Fruit fly (Drosophila melanogaster) whole organism, embryonic: Measurements from ENCODE around the gene CG16758.
A peak's percentile ranks its signal among the peaks of the same experiment; 100 is the strongest.

Source experiments
- Abd-B ChIP-seq: fragments of 200-800 bp; sonication (Bioruptor generic); optimal IDR thresholded peaks from 2 replicates; lab custom pipeline; 2018; ENCODE audit warnings: missing biosample characterization, mild to moderate bottlenecking, missing genetic modification characterization, moderate library complexity
- Atf-2 ChIP-seq: fragments of 200-800 bp; sonication (Bioruptor generic); optimal IDR thresholded peaks from 2 replicates; lab custom pipeline; 2016; ENCODE audit warnings: missing biosample characterization, missing genetic modification characterization
- CG10543 ChIP-seq: fragments of 200-800 bp; sonication (Bioruptor generic); optimal IDR thresholded peaks from 3 replicates; lab custom pipeline; 2017; ENCODE audit warnings: missing biosample characterization, mild to moderate bottlenecking, missing genetic modification characterization, moderate library complexity
- CG10654 ChIP-seq: fragments of 200-800 bp; sonication (Bioruptor generic); optimal IDR thresholded peaks from 2 replicates; lab custom pipeline; 2016; ENCODE audit warnings: missing biosample characterization, missing genetic modification characterization
- CG10979 ChIP-seq: fragments of 200-800 bp; sonication (Bioruptor generic); optimal IDR thresholded peaks from 2 replicates; lab custom pipeline; 2018; ENCODE audit warnings: missing biosample characterization, mild to moderate bottlenecking, missing genetic modification characterization, moderate library complexity
- CG11695 ChIP-seq: fragments of 200-800 bp; sonication (Bioruptor generic); IDR thresholded peaks from 3 replicates; pipeline ENCODE4 v1.3.6; 2022; ENCODE audit warnings: missing biosample characterization, missing genetic modification characterization
- CG12391 ChIP-seq: fragments of 200-800 bp; sonication (Bioruptor generic); optimal IDR thresholded peaks from 3 replicates; lab custom pipeline; 2018; ENCODE audit warnings: missing biosample characterization, mild to moderate bottlenecking, missing genetic modification characterization, moderate library complexity
- CG17912 ChIP-seq: fragments of 200-800 bp; sonication (Bioruptor generic); optimal IDR thresholded peaks from 2 replicates; lab custom pipeline; 2018; ENCODE audit warnings: missing biosample characterization, mild to moderate bottlenecking, missing genetic modification characterization
- CG18599 ChIP-seq: fragments of 200-800 bp; sonication (Bioruptor generic); optimal IDR thresholded peaks from 3 replicates; lab custom pipeline; 2017; ENCODE audit warnings: missing biosample characterization, missing genetic modification characterization, mild to moderate bottlenecking, moderate library complexity, missing genetic modification reagents
- CG2202 ChIP-seq: fragments of 200-800 bp; sonication (Bioruptor generic); optimal IDR thresholded peaks from 2 replicates; lab custom pipeline; 2018; ENCODE audit warnings: missing biosample characterization, mild to moderate bottlenecking, missing genetic modification characterization
- CG32532 ChIP-seq: fragments of 200-800 bp; sonication (Bioruptor generic); IDR thresholded peaks from 2 replicates; pipeline ENCODE4 v1.3.6; 2022; ENCODE audit warnings: missing biosample characterization, missing genetic modification characterization
- CG32772 ChIP-seq: fragments of 200-800 bp; sonication (Bioruptor generic); IDR thresholded peaks from 2 replicates; pipeline ENCODE4 v1.3.6; 2022; ENCODE audit warnings: missing biosample characterization, missing genetic modification characterization
- CG3281 ChIP-seq: fragments of 200-800 bp; sonication (Bioruptor generic); optimal IDR thresholded peaks from 3 replicates; lab custom pipeline; 2017; ENCODE audit warnings: missing biosample characterization, mild to moderate bottlenecking, missing genetic modification characterization
- CG33213 ChIP-seq: fragments of 200-800 bp; sonication (Bioruptor generic); optimal IDR thresholded peaks from 3 replicates; lab custom pipeline; 2016; ENCODE audit warnings: missing biosample characterization, missing genetic modification characterization
- CG4328 ChIP-seq: fragments of 200-800 bp; sonication (Bioruptor generic); optimal IDR thresholded peaks from 3 replicates; lab custom pipeline; 2017; ENCODE audit warnings: missing biosample characterization, missing genetic modification reagents, missing genetic modification characterization
- CG4360 ChIP-seq: fragments of 200-800 bp; sonication (Bioruptor generic); IDR thresholded peaks from 2 replicates; pipeline ENCODE4 v1.3.6; 2022; ENCODE audit warnings: missing biosample characterization, missing genetic modification characterization
- CG6254 ChIP-seq: fragments of 200-800 bp; sonication (Bioruptor generic); optimal IDR thresholded peaks from 3 replicates; lab custom pipeline; 2017; ENCODE audit warnings: mild to moderate bottlenecking, missing biosample characterization, missing genetic modification reagents, missing genetic modification characterization
- CG6765 ChIP-seq: fragments of 200-800 bp; sonication (Bioruptor generic); optimal IDR thresholded peaks from 3 replicates; lab custom pipeline; 2017; ENCODE audit warnings: missing biosample characterization, mild to moderate bottlenecking, missing genetic modification characterization
- CG9727 ChIP-seq: fragments of 200-800 bp; sonication (Bioruptor generic); optimal IDR thresholded peaks from 3 replicates; lab custom pipeline; 2017; ENCODE audit warnings: missing biosample characterization, mild to moderate bottlenecking, missing genetic modification characterization
- Fer1 ChIP-seq: fragments of 200-800 bp; sonication (Bioruptor generic); optimal IDR thresholded peaks from 2 replicates; lab custom pipeline; 2017; ENCODE audit warnings: missing biosample characterization, mild to moderate bottlenecking, missing genetic modification characterization
- Fer3 ChIP-seq: fragments of 200-800 bp; sonication (Bioruptor generic); optimal IDR thresholded peaks from 2 replicates; lab custom pipeline; 2018; ENCODE audit warnings: missing biosample characterization, mild to moderate bottlenecking, missing genetic modification characterization, moderate library complexity
- GATAe ChIP-seq: fragments of 200-800 bp; sonication (Bioruptor generic); conservative IDR thresholded peaks from 2 replicates; pipeline ENCODE4 v1.3.6; 2022; ENCODE audit warnings: missing biosample characterization, missing genetic modification characterization
- Hand ChIP-seq: fragments of 200-800 bp; sonication (Bioruptor generic); optimal IDR thresholded peaks from 2 replicates; lab custom pipeline; 2017; ENCODE audit warnings: mild to moderate bottlenecking, missing biosample characterization, missing genetic modification reagents, missing genetic modification characterization
- Hmr ChIP-seq: fragments of 200-800 bp; sonication (Bioruptor generic); optimal IDR thresholded peaks from 3 replicates; lab custom pipeline; 2017; ENCODE audit warnings: mild to moderate bottlenecking, missing biosample characterization, missing genetic modification reagents, missing genetic modification characterization
- Lhr ChIP-seq: fragments of 200-800 bp; sonication (Bioruptor generic); optimal IDR thresholded peaks from 3 replicates; lab custom pipeline; 2017; ENCODE audit warnings: mild to moderate bottlenecking, missing biosample characterization, missing genetic modification reagents, missing genetic modification characterization
- MESR4 ChIP-seq: fragments of 200-800 bp; sonication (Bioruptor generic); optimal IDR thresholded peaks from 2 replicates; lab custom pipeline; 2018; ENCODE audit warnings: missing biosample characterization, mild to moderate bottlenecking, missing genetic modification characterization, moderate library complexity
- Meics ChIP-seq: fragments of 200-800 bp; sonication (Bioruptor generic); optimal IDR thresholded peaks from 2 replicates; lab custom pipeline; 2017; ENCODE audit warnings: missing biosample characterization, mild to moderate bottlenecking, missing genetic modification characterization
- Rfx ChIP-seq: fragments of 200-800 bp; sonication (Bioruptor generic); IDR thresholded peaks from 2 replicates; pipeline ENCODE4 v1.3.6; 2022; ENCODE audit warnings: missing biosample characterization, missing genetic modification characterization
- Usf ChIP-seq: fragments of 200-800 bp; sonication (Bioruptor generic); optimal IDR thresholded peaks from 2 replicates; lab custom pipeline; 2017; ENCODE audit warnings: missing genotype, missing biosample characterization, missing genetic modification characterization
- amos ChIP-seq: fragments of 200-800 bp; sonication (Bioruptor generic); IDR thresholded peaks from 2 replicates; pipeline ENCODE4 v1.3.6; 2022; ENCODE audit warnings: missing biosample characterization, missing genetic modification characterization; ENCODE audit not compliant: partially characterized antibody
- ash1 ChIP-seq: fragments of 200-800 bp; sonication (Bioruptor generic); optimal IDR thresholded peaks from 2 replicates; lab custom pipeline; 2018; ENCODE audit warnings: missing biosample characterization, mild to moderate bottlenecking, missing genetic modification characterization
- ato ChIP-seq: fragments of 200-800 bp; sonication (Bioruptor generic); IDR thresholded peaks from 2 replicates; pipeline ENCODE4 v1.3.6; 2022; ENCODE audit warnings: missing biosample characterization, missing genetic modification characterization; ENCODE audit not compliant: partially characterized antibody
- br ChIP-seq: fragments of >200 bp; optimal IDR thresholded peaks from 2 replicates; lab custom pipeline; 2017
- dysf ChIP-seq: fragments of 200-800 bp; sonication (Bioruptor generic); IDR thresholded peaks from 3 replicates; pipeline ENCODE4 v1.3.6; 2022; ENCODE audit warnings: missing biosample characterization, missing genetic modification characterization
- fd102C ChIP-seq: fragments of 200-800 bp; sonication (Bioruptor generic); optimal IDR thresholded peaks from 2 replicates; lab custom pipeline; 2018; ENCODE audit warnings: missing biosample characterization, mild to moderate bottlenecking, missing genetic modification characterization, moderate library complexity
- gem ChIP-seq: fragments of 200-800 bp; sonication (Bioruptor generic); optimal IDR thresholded peaks from 2 replicates; lab custom pipeline; 2019; ENCODE audit warnings: missing biosample characterization, mild to moderate bottlenecking, missing genetic modification characterization, moderate library complexity
- gro ChIP-seq: fragments of 200-800 bp; sonication (Bioruptor generic); optimal IDR thresholded peaks from 2 replicates; lab custom pipeline; 2016; ENCODE audit warnings: missing biosample characterization, missing genetic modification characterization
- klu ChIP-seq: fragments of 200-800 bp; sonication (Bioruptor generic); IDR thresholded peaks from 2 replicates; pipeline ENCODE4 v1.3.6; 2022; ENCODE audit warnings: missing biosample characterization, missing genetic modification characterization
- luna ChIP-seq: fragments of 200-800 bp; sonication (Bioruptor generic); optimal IDR thresholded peaks from 2 replicates; lab custom pipeline; 2016; ENCODE audit warnings: missing biosample characterization, missing genetic modification characterization
- mld ChIP-seq: fragments of 200-800 bp; sonication (Bioruptor generic); IDR thresholded peaks from 3 replicates; pipeline ENCODE4 v1.3.6; 2022; ENCODE audit warnings: missing biosample characterization, missing genetic modification characterization; ENCODE audit not compliant: partially characterized antibody
- onecut ChIP-seq: fragments of 200-800 bp; sonication (Bioruptor generic); IDR thresholded peaks from 2 replicates; pipeline ENCODE4 v1.3.6; 2022; ENCODE audit warnings: missing biosample characterization, missing genetic modification characterization
- row ChIP-seq: fragments of 200-800 bp; sonication (Bioruptor generic); IDR thresholded peaks from 3 replicates; pipeline ENCODE4 v1.3.6; 2022; ENCODE audit warnings: missing biosample characterization, missing genetic modification characterization
- sd ChIP-seq: fragments of 200-800 bp; sonication (Bioruptor generic); optimal IDR thresholded peaks from 3 replicates; lab custom pipeline; 2018; ENCODE audit warnings: missing biosample characterization, mild to moderate bottlenecking, missing genetic modification characterization, moderate library complexity
- slbo ChIP-seq: fragments of 200-800 bp; sonication (Bioruptor generic); IDR thresholded peaks from 2 replicates; pipeline ENCODE4 v1.3.6; 2022; ENCODE audit warnings: missing biosample characterization, missing genetic modification characterization
- tup ChIP-seq: fragments of 200-800 bp; sonication (Bioruptor generic); optimal IDR thresholded peaks from 2 replicates; lab custom pipeline; 2016; ENCODE audit warnings: missing biosample characterization, mild to moderate bottlenecking, missing genetic modification characterization, moderate library complexity
- vnd ChIP-seq: fragments of 200-800 bp; sonication (Bioruptor generic); IDR thresholded peaks from 3 replicates; pipeline ENCODE4 v1.3.6; 2022; ENCODE audit warnings: missing biosample characterization, missing genetic modification characterization; ENCODE audit not compliant: partially characterized antibody
- wor ChIP-seq: fragments of 200-800 bp; sonication (Bioruptor generic); IDR thresholded peaks from 2 replicates; pipeline ENCODE4 v1.3.6; 2022; ENCODE audit warnings: missing biosample characterization, missing genetic modification characterization
- zen2 ChIP-seq: fragments of 200-800 bp; sonication (Bioruptor generic); IDR thresholded peaks from 3 replicates; pipeline ENCODE4 v1.3.6; 2022; ENCODE audit warnings: missing biosample characterization, missing genetic modification characterization; ENCODE audit not compliant: partially characterized antibody

The CG16758 gene

dm6 chr3L:2531386-2532176, 28.2 kb upstream of the CG16758 start (continued):
- TF ChIP-seq Abd-B (GFP tag; lab: Kevin White, UChicago) (peak; percentile 44), wor (peak; percentile 35; the same call in 1 of the 2 replicates), ash1 (GFP tag; lab: Kevin White, UChicago) (no peak), Usf (peak; percentile 50), slbo (GFP tag; lab: Robert Waterston, UW) (peak; percentile 93), mld (no peak), Fer3 (tag; lab: Kevin White, UChicago) (peak; percentile 52), gro (GFP tag; lab: Kevin White, UChicago) (peak; percentile 76), Lhr (GFP tag; lab: Kevin White, UChicago) (peak; percentile 81), CG10654 (GFP tag; lab: Kevin White, UChicago) (peak; percentile 69), Hand (GFP tag; lab: Kevin White, UChicago) (peak; percentile 22), ato (GFP tag; lab: Robert Waterston, UW) (no peak), GATAe (GFP tag; lab: Robert Waterston, UW) (no peak), fd102C (no peak), Hmr (peak; percentile 73), onecut (GFP tag; lab: Robert Waterston, UW) (peak; percentile 5), CG32772 (GFP tag; lab: Robert Waterston, UW) (peak; percentile 68), CG33213 (GFP tag; lab: Kevin White, UChicago) (peak; percentile 80), CG4360 (GFP tag; lab: Robert Waterston, UW) (no peak; the same call in 1 of the 2 replicates), CG12391 (tag; lab: Kevin White, UChicago) (peak; percentile 73), CG2202 (tag; lab: Kevin White, UChicago) (peak; percentile 83), klu (peak; percentile 75), amos (peak; percentile 35; the same call in 1 of the 2 replicates)

dm6 chr3L:2530635-2531034, 27.2 kb upstream of the CG16758 start:
- TF ChIP-seq CG3281 (GFP tag; lab: Kevin White, UChicago) (peak; percentile 48), CG32532 (GFP tag; lab: Robert Waterston, UW) (0 out of 2 replicates have a peak, but pooled peaks have one; percentile 10), MESR4 (GFP tag; lab: Kevin White, UChicago) (no peak), tup (GFP tag; lab: Kevin White, UChicago) (no peak), br (lab: Kevin White, UChicago) (no peak), gem (tag; lab: Kevin White, UChicago) (peak; percentile 16), Fer1 (GFP tag; lab: Kevin White, UChicago) (peak; percentile 8), sd (tag; lab: Kevin White, UChicago) (peak; percentile 43), luna (GFP tag; lab: Kevin White, UChicago) (no peak), CG9727 (peak; percentile 31), CG11695 (GFP tag; lab: Robert Waterston, UW) (0 out of 3 replicates have a peak, but pooled peaks have one; percentile 32), CG10979 (no peak), onecut (GFP tag; lab: Robert Waterston, UW) (no peak), Rfx (GFP tag; lab: Robert Waterston, UW) (0 out of 2 replicates have a peak, but pooled peaks have one; percentile 35), zen2 (GFP tag; lab: Robert Waterston, UW) (no peak), CG6765 (GFP tag; lab: Kevin White, UChicago) (no peak), row (GFP tag; lab: Robert Waterston, UW) (peak; percentile 35), dysf (peak; percentile 28; the same call in 1 of the 3 replicates), CG18599 (GFP tag; lab: Kevin White, UChicago) (peak; percentile 53), CG17912 (GFP tag; lab: Kevin White, UChicago) (no peak), vnd (GFP tag; lab: Robert Waterston, UW) (no peak), CG6254 (GFP tag; lab: Kevin White, UChicago) (peak; percentile 37), CG10543 (GFP tag; lab: Kevin White, UChicago) (no peak), CG4328 (peak; percentile 15), Meics (GFP tag; lab: Kevin White, UChicago) (peak; percentile 26), Atf-2 (GFP tag; lab: Kevin White, UChicago) (no peak)
